Worm (Caenorhabditis elegans) whole organism, L4 larva: Measurements from ENCODE around the gene F14D7.9.

Experiments
- D1046.2 ChIP-seq: fragments of 200-800 bp; sonication (Bioruptor generic); IDR thresholded peaks from 2 replicates; pipeline ENCODE4 v1.3.6; 2022; ENCODE audit warnings: missing genetic modification characterization, missing compliant biosample characterization
- F26F4.8 ChIP-seq: fragments of 200-800 bp; sonication (Bioruptor generic); conservative IDR thresholded peaks from 2 replicates; pipeline ENCODE4 v1.3.6; 2022; ENCODE audit warnings: missing genetic modification characterization, missing compliant biosample characterization
- F37D6.2 ChIP-seq: sonication (generic microtip); optimal IDR thresholded peaks from 2 replicates; lab custom pipeline; 2016; ENCODE audit warnings: mild to moderate bottlenecking, missing genetic modification characterization, missing compliant biosample characterization
- F49E8.2 ChIP-seq: sonication (generic microtip); optimal IDR thresholded peaks from 2 replicates; lab custom pipeline; 2016; ENCODE audit warnings: missing compliant biosample characterization, mild to moderate bottlenecking, missing genetic modification characterization, borderline replicate concordance
- T20F7.1 ChIP-seq: fragments of 200-800 bp; sonication (Bioruptor generic); optimal IDR thresholded peaks from 2 replicates; lab custom pipeline; 2018; ENCODE audit warnings: mild to moderate bottlenecking, missing genetic modification characterization, missing compliant biosample characterization
- Y75B8A.6 ChIP-seq: fragments of 200-800 bp; sonication (Bioruptor generic); IDR thresholded peaks from 2 replicates; pipeline ENCODE4 v1.3.6; 2022; ENCODE audit warnings: missing genetic modification reagents, missing genetic modification characterization, missing compliant biosample characterization
- aha-1 ChIP-seq: fragments of 150-350 bp; peaks from one replicate; lab custom pipeline; 2014; ENCODE audit warnings: missing biosample characterization, missing genetic modification characterization
- ceh-20 ChIP-seq: fragments of 200-800 bp; sonication (Bioruptor generic); IDR thresholded peaks from 2 replicates; pipeline ENCODE4 v1.3.6; 2022; ENCODE audit warnings: missing genetic modification reagents, missing genetic modification characterization, missing compliant biosample characterization
- ceh-32 ChIP-seq: sonication (generic microtip); optimal IDR thresholded peaks from 2 replicates; lab custom pipeline; 2016; ENCODE audit warnings: mild to moderate bottlenecking, missing genetic modification characterization, missing compliant biosample characterization; ENCODE audit not compliant: poor library complexity
- cey-2 ChIP-seq: sonication (generic microtip); optimal IDR thresholded peaks from 3 replicates; lab custom pipeline; 2017; ENCODE audit warnings: missing genetic modification characterization, mild to moderate bottlenecking, missing compliant biosample characterization, antibody characterized with exemption, borderline replicate concordance; ENCODE audit not compliant: insufficient read depth
- daf-16 ChIP-seq, 3 experiments: sonication (generic microtip); optimal IDR thresholded peaks; 2 replicates each; lab custom pipeline; 2016 to 2017; ENCODE audit warnings: missing genetic modification characterization in 3 of 3, missing genetic modification reagents in 3 of 3, mild to moderate bottlenecking in 2 of 3, missing compliant biosample characterization in 2 of 3, missing biosample characterization in 1 of 3, moderate library complexity in 1 of 3
- dmd-6 ChIP-seq: fragments of 200-800 bp; sonication (Bioruptor generic); IDR thresholded peaks from 2 replicates; pipeline ENCODE4 v1.3.6; 2022; ENCODE audit warnings: missing genetic modification reagents, missing genetic modification characterization, missing compliant biosample characterization
- dmd-8 ChIP-seq: fragments of 200-800 bp; sonication (Bioruptor generic); IDR thresholded peaks from 2 replicates; pipeline ENCODE4 v1.3.6; 2022; ENCODE audit warnings: missing genetic modification characterization, missing compliant biosample characterization
- dmd-9 ChIP-seq: fragments of 200-800 bp; sonication (Bioruptor generic); IDR thresholded peaks from 2 replicates; pipeline ENCODE4 v1.3.6; 2022; ENCODE audit warnings: missing genetic modification reagents, missing genetic modification characterization, missing compliant biosample characterization
- duxl-1 ChIP-seq: sonication (generic microtip); optimal IDR thresholded peaks from 2 replicates; lab custom pipeline; 2016; ENCODE audit warnings: mild to moderate bottlenecking, missing genetic modification characterization, moderate library complexity, missing compliant biosample characterization; ENCODE audit not compliant: poor library complexity
- dve-1 ChIP-seq: sonication (generic microtip); optimal IDR thresholded peaks from 2 replicates; lab custom pipeline; 2017; ENCODE audit warnings: antibody characterized with exemption, mild to moderate bottlenecking, missing genetic modification characterization, missing compliant biosample characterization; ENCODE audit not compliant: insufficient read depth
- hlh-11 ChIP-seq: fragments of 200-800 bp; sonication (Bioruptor generic); optimal IDR thresholded peaks from 2 replicates; lab custom pipeline; 2018; ENCODE audit warnings: mild to moderate bottlenecking, missing genetic modification characterization, missing compliant biosample characterization
- hlh-30 ChIP-seq: sonication (generic microtip); optimal IDR thresholded peaks from 2 replicates; lab custom pipeline; 2017; ENCODE audit warnings: antibody characterized with exemption, mild to moderate bottlenecking, missing genetic modification characterization, missing compliant biosample characterization; ENCODE audit not compliant: insufficient read depth
- lin-13 ChIP-seq: fragments of 150-350 bp; optimal IDR thresholded peaks from 2 replicates; lab custom pipeline; 2014; ENCODE audit warnings: missing biosample characterization, missing genetic modification reagents, missing genetic modification characterization
- lin-39 ChIP-seq: fragments of 150-350 bp; optimal IDR thresholded peaks from 2 replicates; lab custom pipeline; 2014; ENCODE audit warnings: missing biosample characterization, missing genetic modification reagents, missing genetic modification characterization
- lir-3 ChIP-seq: sonication (generic microtip); optimal IDR thresholded peaks from 2 replicates; lab custom pipeline; 2016; ENCODE audit warnings: mild to moderate bottlenecking, missing genetic modification characterization, missing compliant biosample characterization
- mdl-1 ChIP-seq, 2 experiments: fragments of 150-350 bp in 1 of 2; sonication (generic microtip) in 1 of 2; optimal IDR thresholded peaks; 2 replicates each; lab custom pipeline; 2014 to 2017; ENCODE audit warnings: missing biosample characterization in 2 of 2, missing genetic modification characterization in 2 of 2
- mep-1 ChIP-seq: fragments of 150-350 bp; sonication (generic microtip); optimal IDR thresholded peaks from 3 replicates; lab custom pipeline; 2014; ENCODE audit warnings: missing biosample characterization, missing genetic modification characterization
- mes-2 ChIP-seq: sonication (generic microtip); optimal IDR thresholded peaks from 2 replicates; lab custom pipeline; 2016; ENCODE audit warnings: missing genotype, mild to moderate bottlenecking, missing genetic modification characterization, missing compliant biosample characterization; ENCODE audit not compliant: poor library complexity, severe bottlenecking
- mxl-2 ChIP-seq: fragments of 200-800 bp; sonication (Bioruptor generic); conservative IDR thresholded peaks from 2 replicates; pipeline ENCODE4 v1.3.6; 2022; ENCODE audit warnings: missing genetic modification reagents, missing genetic modification characterization, missing compliant biosample characterization
- mxl-3 ChIP-seq: fragments of 200-800 bp; sonication (Bioruptor generic); optimal IDR thresholded peaks from 2 replicates; lab custom pipeline; 2018; ENCODE audit warnings: mild to moderate bottlenecking, missing genetic modification characterization, missing compliant biosample characterization
- nhr-102 ChIP-seq: sonication (generic microtip); optimal IDR thresholded peaks from 2 replicates; lab custom pipeline; 2016; ENCODE audit warnings: mild to moderate bottlenecking, missing genetic modification characterization, moderate library complexity, missing compliant biosample characterization
- nhr-25 ChIP-seq: sonication (generic microtip); optimal IDR thresholded peaks from 2 replicates; lab custom pipeline; 2017; ENCODE audit warnings: missing genetic modification characterization, mild to moderate bottlenecking, missing compliant biosample characterization, antibody characterized with exemption, moderate library complexity, borderline replicate concordance; ENCODE audit not compliant: insufficient read depth
- nhr-28 ChIP-seq: fragments of 150-350 bp; optimal IDR thresholded peaks from 2 replicates; lab custom pipeline; 2014; ENCODE audit warnings: missing biosample characterization, missing genetic modification characterization
- nhr-41 ChIP-seq: fragments of 200-800 bp; sonication (Bioruptor generic); IDR thresholded peaks from 2 replicates; pipeline ENCODE4 v1.3.6; 2022; ENCODE audit warnings: missing genetic modification reagents, missing genetic modification characterization, missing compliant biosample characterization
- nhr-48 ChIP-seq: sonication (generic microtip); optimal IDR thresholded peaks from 2 replicates; lab custom pipeline; 2016; ENCODE audit warnings: mild to moderate bottlenecking, missing genetic modification characterization, missing compliant biosample characterization
- nhr-6 ChIP-seq: fragments of 150-350 bp; optimal IDR thresholded peaks from 2 replicates; lab custom pipeline; 2014; ENCODE audit warnings: missing biosample characterization, missing genetic modification characterization
- nhr-77 ChIP-seq: fragments of 150-350 bp; optimal IDR thresholded peaks from 2 replicates; lab custom pipeline; 2014; ENCODE audit warnings: missing biosample characterization, missing genetic modification characterization
- pha-4 ChIP-seq, 2 experiments: fragments of 150-350 bp in 1 of 2; fragments of 200-800 bp in 1 of 2; sonication (Bioruptor generic) in 1 of 2; IDR thresholded peaks in 1 of 2; optimal IDR thresholded peaks in 1 of 2; 2 replicates each; pipeline versions ENCODE4 v1.3.6 to Lab custom; 2014 to 2022; ENCODE audit warnings: missing genetic modification characterization in 2 of 2, missing genetic modification reagents in 2 of 2, missing biosample characterization in 1 of 2, missing compliant biosample characterization in 1 of 2
- rbr-2 ChIP-seq: sonication (generic microtip); optimal IDR thresholded peaks from 2 replicates; lab custom pipeline; 2016; ENCODE audit warnings: missing genotype, missing genetic modification characterization, missing compliant biosample characterization
- set-16 ChIP-seq: fragments of 200-800 bp; sonication (Bioruptor generic); IDR thresholded peaks from 2 replicates; pipeline ENCODE4 v1.3.6; 2022; ENCODE audit warnings: missing genetic modification reagents, missing genetic modification characterization, missing compliant biosample characterization
- snpc-1.2 ChIP-seq: fragments of 200-800 bp; sonication (Bioruptor generic); IDR thresholded peaks from 2 replicates; pipeline ENCODE4 v1.3.6; 2022; ENCODE audit warnings: missing genetic modification reagents, missing genetic modification characterization, missing compliant biosample characterization
- unc-130 ChIP-seq: sonication (generic microtip); optimal IDR thresholded peaks from 2 replicates; lab custom pipeline; 2016; ENCODE audit warnings: missing genetic modification reagents, missing genetic modification characterization, missing compliant biosample characterization
- unc-39 ChIP-seq: sonication (generic microtip); optimal IDR thresholded peaks from 2 replicates; lab custom pipeline; 2017; ENCODE audit warnings: missing biosample characterization, missing genetic modification characterization
- unc-62 ChIP-seq, 3 experiments: fragments of 150-350 bp in 1 of 3; sonication (generic microtip); optimal IDR thresholded peaks in 2 of 3; peaks in 1 of 3; 1 replicate in 1 of 3; 2 replicates in 2 of 3; lab custom pipeline; 2014 to 2017; ENCODE audit warnings: missing biosample characterization in 3 of 3, missing genetic modification characterization in 3 of 3, missing genetic modification reagents in 3 of 3, missing genotype in 1 of 3
- vab-7 ChIP-seq: fragments of 200-800 bp; sonication (Bioruptor generic); IDR thresholded peaks from 2 replicates; pipeline ENCODE4 v1.3.6; 2022; ENCODE audit warnings: missing genetic modification reagents, missing genetic modification characterization, missing compliant biosample characterization
- zfp-3 ChIP-seq: fragments of 200-800 bp; sonication (Bioruptor generic); conservative IDR thresholded peaks from 2 replicates; pipeline ENCODE4 v1.3.6; 2022; ENCODE audit warnings: missing genetic modification reagents, missing genetic modification characterization, missing compliant biosample characterization

F14D7.9 gene

DNA sequence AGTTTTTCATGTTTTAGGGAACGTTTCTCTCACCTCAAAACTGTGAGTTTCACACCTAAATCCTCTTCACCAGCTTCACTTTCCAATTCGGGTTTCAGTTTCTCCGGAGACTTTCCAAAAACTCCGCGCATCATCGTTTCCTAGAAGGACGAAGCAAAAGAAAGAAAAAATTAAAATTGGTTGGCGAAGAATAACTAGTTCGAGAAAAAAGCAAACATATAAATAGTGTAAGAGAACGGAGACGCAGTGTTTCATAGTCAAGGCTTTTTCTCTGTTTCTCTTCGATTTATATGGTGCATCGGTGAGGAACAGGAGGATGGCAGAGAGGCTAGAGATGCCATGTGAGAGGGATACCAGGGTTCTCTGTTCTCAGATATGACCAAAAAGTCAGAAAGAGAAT, 28.2 kb downstream of the F14D7.9 start, which contains the start of gene F47B8.3 (continued):
- no peak for TF ChIP-seq D1046.2 (GFP tag; lab: Robert Waterston, UW)
- no peak for TF ChIP-seq nhr-102
- no peak for TF ChIP-seq unc-130 (GFP tag; lab: Kevin White, UChicago)
- TF ChIP-seq duxl-1 (tag; lab: Kevin White, UChicago) = no peak
- peak; percentile 3 for TF ChIP-seq dve-1 (tag; lab: Kevin White, UChicago)
- TF ChIP-seq nhr-6 (tag; lab: Kevin White, UChicago) = peak; percentile 42
- no peak for TF ChIP-seq lir-3 (tag; lab: Kevin White, UChicago)
- TF ChIP-seq T20F7.1 (GFP tag; lab: Kevin White, UChicago) = no peak
- TF ChIP-seq lin-39 = no peak
- no peak for TF ChIP-seq snpc-1.2 (GFP tag; lab: Robert Waterston, UW)
- peak; percentile 75 for TF ChIP-seq hlh-30 (tag; lab: Kevin White, UChicago)
- no peak for TF ChIP-seq F49E8.2 (tag; lab: Kevin White, UChicago)
- TF ChIP-seq nhr-28 = peak; percentile 50
- no peak for TF ChIP-seq mes-2
- TF ChIP-seq lin-13 (GFP tag; lab: Kevin White, UChicago) = no peak
- TF ChIP-seq dmd-8 = no peak
- TF ChIP-seq Y75B8A.6 (GFP tag; lab: Robert Waterston, UW) = no peak
- TF ChIP-seq mxl-3 = peak; percentile 12
- peak; percentile 31 for TF ChIP-seq hlh-11 (tag; lab: Kevin White, UChicago)
- TF ChIP-seq dmd-6 (GFP tag; lab: Robert Waterston, UW) = no peak
- no peak for TF ChIP-seq nhr-25 (tag; lab: Kevin White, UChicago)
- TF ChIP-seq rbr-2 (tag; lab: Kevin White, UChicago) = peak; percentile 19
- TF ChIP-seq zfp-3 (GFP tag; lab: Robert Waterston, UW) = no peak

DNA sequence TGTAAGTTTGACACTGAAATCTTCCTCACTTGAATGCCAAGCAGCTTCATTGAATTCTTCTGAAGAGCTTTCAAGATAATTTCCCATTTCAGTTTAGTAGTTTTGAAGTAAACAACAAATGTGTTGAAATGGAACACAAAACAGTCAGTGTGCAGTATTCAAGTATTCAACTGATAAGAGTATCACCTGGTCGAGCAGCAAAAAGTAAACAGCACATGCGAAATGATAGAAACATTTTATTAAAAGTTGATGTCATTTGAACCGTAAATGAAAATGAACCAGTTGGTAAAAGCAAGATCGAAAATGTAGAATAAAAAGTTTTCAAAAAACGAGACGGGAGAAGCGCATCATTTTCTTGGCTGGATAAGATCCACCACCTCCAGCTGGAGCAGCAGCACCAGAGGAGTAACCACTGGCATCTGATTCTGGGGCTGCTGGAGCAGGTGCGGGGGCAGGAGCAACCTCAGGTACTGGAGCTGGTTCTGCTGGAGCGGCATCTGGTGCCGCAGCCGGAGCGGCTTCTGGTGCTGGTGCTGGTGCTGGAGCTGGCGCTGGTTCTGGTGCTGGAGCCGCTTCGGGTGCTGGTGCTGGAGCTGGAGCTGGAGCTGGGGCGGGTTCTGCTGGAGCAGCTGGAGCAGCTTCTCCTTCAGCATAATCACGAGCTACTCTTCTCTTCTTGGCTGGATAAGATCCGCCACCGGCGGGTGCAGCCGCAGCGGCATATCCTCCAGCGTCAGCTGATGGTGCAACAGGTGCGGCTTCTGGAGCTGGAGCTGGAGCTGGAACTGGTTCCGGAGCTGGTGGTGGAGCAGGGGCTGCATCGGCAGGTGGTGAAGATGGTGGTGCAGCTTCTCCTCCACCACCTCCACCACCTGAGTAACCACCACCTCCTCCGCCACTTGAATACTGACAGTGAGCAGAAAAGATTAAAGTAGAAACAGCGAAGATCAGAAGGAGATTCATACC, 30.3 kb downstream of the F14D7.9 start, which contains the start of the genes F47B8.4 and F47B8.18:
TSS of gene F47B8.4 (minus strand) at position 172 of the 966 bp plus-strand sequence.
TSS of gene F47B8.18 (minus strand) at position 963 of the 966 bp plus-strand sequence.
- peak; percentile 76 for TF ChIP-seq nhr-28
- no peak for TF ChIP-seq nhr-48
- TF ChIP-seq unc-39 (tag; lab: Kevin White, UChicago) = no peak
- TF ChIP-seq mdl-1 (tag; optimal IDR thresholded peaks at IDR 0.05; lab: Kevin White, UChicago) = peak in 1 of 2 experiments; percentile 53
- TF ChIP-seq daf-16 (GFP tag; optimal IDR thresholded peaks at IDR 0.05; lab: Kevin White, UChicago) = no peak
- TF ChIP-seq daf-16 (tag; optimal IDR thresholded peaks at IDR 0.05; lab: Kevin White, UChicago) = peak; percentile 99
- no peak for TF ChIP-seq mxl-2 (GFP tag; lab: Robert Waterston, UW)
- 0 out of 2 replicates have a peak, but pooled peaks have one; percentile 6 for TF ChIP-seq nhr-41 (GFP tag; lab: Robert Waterston, UW)
- TF ChIP-seq mxl-3 = peak; percentile 13
- no peak for TF ChIP-seq snpc-1.2 (GFP tag; lab: Robert Waterston, UW)
- TF ChIP-seq cey-2 (tag; lab: Kevin White, UChicago) = no peak
- peak; percentile 99 for TF ChIP-seq set-16
- peak in 1 of 2 experiments; percentile 96 for TF ChIP-seq unc-62 (GFP tag; optimal IDR thresholded peaks at IDR 0.05 in 1 of 2; lab: Kevin White, UChicago)
- TF ChIP-seq unc-62 (tag; optimal IDR thresholded peaks at IDR 0.05; lab: Kevin White, UChicago) = no peak
- TF ChIP-seq T20F7.1 (GFP tag; lab: Kevin White, UChicago) = no peak
- TF ChIP-seq ceh-32 (tag; lab: Kevin White, UChicago) = no peak
- peak; percentile 90; the same call in 1 of the 2 replicates for TF ChIP-seq pha-4 (GFP tag; IDR thresholded peaks at IDR 0.05; lab: Robert Waterston, UW)
- no peak for TF ChIP-seq pha-4 (tag; optimal IDR thresholded peaks at IDR 0.05; lab: Kevin White, UChicago)
- 0 out of 2 replicates have a peak, but pooled peaks have one; percentile 17 for TF ChIP-seq vab-7 (GFP tag; lab: Robert Waterston, UW)
- TF ChIP-seq mep-1 (tag; lab: Kevin White, UChicago) = no peak
- no peak for TF ChIP-seq D1046.2 (GFP tag; lab: Robert Waterston, UW)
- TF ChIP-seq ceh-20 = no peak
- TF ChIP-seq dmd-9 (GFP tag; lab: Robert Waterston, UW) = 0 out of 2 replicates have a peak, but pooled peaks have one; percentile 33
- no peak for TF ChIP-seq mes-2
- peak; percentile 76 for TF ChIP-seq aha-1
- peak; percentile 20 for TF ChIP-seq nhr-77 (tag; lab: Kevin White, UChicago)
- TF ChIP-seq F37D6.2 = no peak
- peak; percentile 45 for TF ChIP-seq hlh-30 (tag; lab: Kevin White, UChicago)
- TF ChIP-seq F26F4.8 = 0 out of 2 replicates have a peak, but pooled peaks have one; percentile 3
- peak; percentile 44 for TF ChIP-seq dmd-6 (GFP tag; lab: Robert Waterston, UW)
